Fruit fly (Drosophila melanogaster) S2 (cell line): ENCODE measurements around the gene Nulp1.

Experiments
- CG8478 ChIP-seq: fragments of >200 bp; optimal IDR thresholded peaks from 2 replicates; lab custom pipeline; 2018
- CTCF ChIP-seq, 2 experiments: fragments of >200 bp; optimal IDR thresholded peaks; 2 replicates each; lab custom pipeline; 2018

DNA sequence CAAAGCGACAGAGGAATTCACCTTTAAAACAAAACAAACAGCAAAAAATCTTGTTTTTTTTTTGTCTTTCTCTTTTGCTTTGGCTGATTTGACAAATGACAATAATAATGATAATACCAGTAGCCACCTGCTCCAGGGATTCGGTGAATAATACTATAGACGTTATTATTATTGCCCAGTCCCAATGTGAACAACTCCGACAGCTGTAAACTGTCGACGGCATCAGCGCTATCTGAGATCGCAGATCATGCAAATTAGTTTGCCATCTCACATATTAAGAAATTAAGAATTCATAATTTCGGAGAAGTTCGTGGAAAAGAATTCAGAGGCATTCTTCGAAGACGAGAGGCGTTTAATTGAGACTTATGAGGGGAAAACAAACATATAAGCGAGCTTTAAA lies 23.9 kb upstream of the Nulp1 start:
- TF ChIP-seq CG8478 (lab: Kevin White, UChicago) (no peak), CTCF (optimal IDR thresholded peaks at IDR 0.05; lab: Kevin White, UChicago) (no peak)
